Fruit fly (Drosophila melanogaster) whole organism: ENCODE data around the gene CG6149.

ENCODE experiments used
- CG8478 ChIP-seq: fragments of >200 bp; optimal IDR thresholded peaks from 2 replicates; lab custom pipeline; 2018; ENCODE audit warnings: inconsistent platforms
- Dll ChIP-seq: fragments of >200 bp; optimal IDR thresholded peaks from 2 replicates; lab custom pipeline; 2017
- EcR ChIP-seq, 2 experiments: fragments of >200 bp; optimal IDR thresholded peaks; 2 replicates each; lab custom pipeline; 2017; ENCODE audit warnings: missing biosample characterization in 2 of 2, missing genetic modification characterization in 2 of 2, missing genetic modification reagents in 2 of 2
- pan ChIP-seq: fragments of >200 bp; optimal IDR thresholded peaks from 2 replicates; lab custom pipeline; 2017
- psq ChIP-seq: fragments of >200 bp; optimal IDR thresholded peaks from 2 replicates; lab custom pipeline; 2017
- usp ChIP-seq: fragments of >200 bp; optimal IDR thresholded peaks from 2 replicates; lab custom pipeline; 2017; ENCODE audit warnings: missing biosample characterization, missing genetic modification characterization, mixed read lengths

CG6149 gene

dm6 chr3L:11402305-11402704, 33.0 kb downstream of the CG6149 start:
- TF ChIP-seq pan (lab: Kevin White, UChicago) (no peak), psq (lab: Kevin White, UChicago) (no peak), EcR (GFP tag; optimal IDR thresholded peaks at IDR 0.05; lab: Kevin White, UChicago) (no peak), usp (GFP tag; lab: Kevin White, UChicago) (no peak), Dll (lab: Kevin White, UChicago) (no peak), CG8478 (no peak)

- TF ChIP-seq CG8478 (no peak), usp (GFP tag; lab: Kevin White, UChicago) (no peak), psq (lab: Kevin White, UChicago) (no peak), EcR (GFP tag; optimal IDR thresholded peaks at IDR 0.05; lab: Kevin White, UChicago) (no peak), Dll (lab: Kevin White, UChicago) (no peak), pan (lab: Kevin White, UChicago) (no peak)
These were observed 34.5 kb downstream of the CG6149 start for dm6 chr3L:11400673-11401186.

DNA sequence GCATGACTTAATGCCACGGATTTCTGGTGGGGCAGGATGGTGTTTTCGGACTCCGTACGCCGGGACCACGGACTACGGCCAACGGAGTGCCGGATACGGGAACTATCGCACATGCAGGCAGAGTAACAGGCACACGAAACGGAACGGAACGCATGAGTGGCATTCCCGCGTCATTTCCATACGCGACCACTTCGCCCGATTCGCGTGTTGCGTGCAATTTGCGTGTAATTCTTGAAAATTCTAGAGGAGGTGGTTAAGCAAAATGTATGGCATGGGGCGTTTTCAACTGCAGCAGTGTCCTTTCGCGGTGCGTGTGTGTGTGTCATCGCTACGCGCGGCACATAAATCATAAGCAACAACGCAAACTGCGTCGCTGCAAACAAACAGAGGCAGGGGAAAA, 35.0 kb downstream of the CG6149 start:
- no peak for TF ChIP-seq usp (GFP tag; lab: Kevin White, UChicago)
- TF ChIP-seq pan (lab: Kevin White, UChicago) = no peak
- no peak for TF ChIP-seq EcR (GFP tag; optimal IDR thresholded peaks at IDR 0.05; lab: Kevin White, UChicago)
- no peak for TF ChIP-seq Dll (lab: Kevin White, UChicago)
- no peak for TF ChIP-seq psq (lab: Kevin White, UChicago)
- no peak for TF ChIP-seq CG8478

- TF ChIP-seq Dll (lab: Kevin White, UChicago) = no peak
- TF ChIP-seq CG8478 = no peak
- TF ChIP-seq psq (lab: Kevin White, UChicago) = no peak
- no peak for TF ChIP-seq pan (lab: Kevin White, UChicago)
- no peak for TF ChIP-seq EcR (GFP tag; optimal IDR thresholded peaks at IDR 0.05; lab: Kevin White, UChicago)
These were observed 35.8 kb downstream of the CG6149 start for dm6 chr3L:11399437-11399836.

dm6 chr3L:11398484-11399088, 36.7 kb downstream of the CG6149 start:
- TF ChIP-seq EcR (GFP tag; optimal IDR thresholded peaks at IDR 0.05; lab: Kevin White, UChicago) = no peak
- no peak for TF ChIP-seq pan (lab: Kevin White, UChicago)

DNA sequence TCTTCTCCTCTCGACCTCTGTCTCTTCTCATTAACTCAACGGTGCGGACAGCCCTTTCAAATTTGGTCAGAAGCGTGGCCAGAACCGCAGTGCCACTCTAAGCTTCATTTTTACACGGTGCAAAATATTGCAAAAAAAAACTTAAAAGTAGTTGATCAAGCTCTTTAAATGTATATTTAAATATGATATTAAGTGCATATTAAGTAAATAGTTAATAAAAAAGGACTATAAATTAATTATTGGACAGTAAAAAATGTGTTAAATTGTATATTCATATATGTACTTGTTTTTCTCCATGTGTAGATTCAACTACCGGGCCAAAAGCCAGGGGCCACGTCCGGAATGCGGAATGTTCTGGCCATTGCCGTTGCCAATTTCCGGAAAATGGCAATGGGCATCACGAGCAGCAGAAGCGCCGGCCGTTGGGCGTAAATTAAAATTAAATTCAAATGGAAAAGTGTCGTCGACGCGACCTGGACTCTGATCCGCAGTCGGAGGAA, 38.1 kb downstream of the CG6149 start, which contains the start of gene CG44362:
Gene CG44362 (plus strand): TSS at position 450 of the 500 bp plus-strand sequence.
- TF ChIP-seq Dll (lab: Kevin White, UChicago) (no peak), psq (lab: Kevin White, UChicago) (no peak), pan (lab: Kevin White, UChicago) (no peak), usp (GFP tag; lab: Kevin White, UChicago) (no peak), CG8478 (no peak), EcR (GFP tag; optimal IDR thresholded peaks at IDR 0.05; lab: Kevin White, UChicago) (no peak)

DNA sequence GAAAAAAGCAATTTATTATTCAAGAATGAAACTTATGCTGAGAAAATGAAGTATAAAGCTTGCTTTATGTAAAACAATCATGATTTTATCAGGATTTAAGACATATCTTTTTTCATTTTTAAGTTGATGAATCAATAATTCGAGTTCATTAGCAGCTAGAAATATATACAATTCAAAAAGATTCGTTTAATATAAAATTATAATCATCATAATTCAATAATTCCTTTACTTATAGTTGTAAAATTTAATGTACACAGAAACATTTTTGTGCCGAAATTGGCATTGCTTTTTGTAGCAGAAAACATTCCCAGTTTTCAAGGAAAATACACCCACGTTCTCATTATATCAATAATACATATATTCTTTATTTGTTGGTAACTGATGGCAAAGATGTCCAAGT, 40.9 kb downstream of the CG6149 start, which contains the start of gene CG11726:
Gene CG11726 (plus strand): TSS at position 301 of the 400 bp plus-strand sequence.
- no peak for TF ChIP-seq Dll (lab: Kevin White, UChicago)
- no peak for TF ChIP-seq psq (lab: Kevin White, UChicago)
- TF ChIP-seq pan (lab: Kevin White, UChicago) = no peak
- TF ChIP-seq usp (GFP tag; lab: Kevin White, UChicago) = no peak
- no peak for TF ChIP-seq CG8478
- no peak for TF ChIP-seq EcR (GFP tag; optimal IDR thresholded peaks at IDR 0.05; lab: Kevin White, UChicago)

dm6 chr3L:11393806-11394205, 41.5 kb downstream of the CG6149 start:
- no peak for TF ChIP-seq EcR (GFP tag; optimal IDR thresholded peaks at IDR 0.05; lab: Kevin White, UChicago)
- TF ChIP-seq usp (GFP tag; lab: Kevin White, UChicago) = no peak
- no peak for TF ChIP-seq CG8478
- TF ChIP-seq psq (lab: Kevin White, UChicago) = no peak
- TF ChIP-seq pan (lab: Kevin White, UChicago) = no peak
- TF ChIP-seq Dll (lab: Kevin White, UChicago) = no peak

DNA sequence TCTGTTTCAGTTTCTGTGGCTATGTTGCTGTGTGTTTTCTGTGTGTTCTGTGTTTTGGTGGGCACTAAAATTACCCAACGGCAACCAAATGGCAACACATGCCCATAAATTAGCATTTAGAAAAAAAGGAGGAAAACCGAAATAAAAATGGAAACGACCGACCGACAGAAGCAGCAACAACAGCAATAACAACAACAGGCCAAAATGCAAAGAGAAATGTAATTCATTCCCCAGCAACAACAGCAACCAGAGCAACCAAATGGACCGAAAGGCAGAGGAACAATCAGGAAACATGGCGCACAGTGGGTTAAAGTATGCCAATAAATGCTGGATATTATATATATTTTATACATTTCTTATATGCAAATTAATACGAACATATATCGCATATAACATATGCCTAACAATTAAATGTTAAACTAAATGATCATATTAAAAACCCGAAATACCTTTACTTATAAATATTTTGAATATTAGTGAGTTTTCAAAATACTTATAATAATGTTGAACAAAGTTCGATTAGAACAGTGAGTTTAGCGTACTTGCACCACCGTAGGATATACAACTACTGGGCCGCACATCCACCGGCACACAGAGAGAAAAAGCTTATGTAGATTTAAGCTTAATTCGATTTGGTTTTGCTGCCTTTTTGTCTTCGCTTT, 46.2 kb downstream of the CG6149 start:
- TF ChIP-seq Dll (lab: Kevin White, UChicago) (no peak), CG8478 (no peak), psq (lab: Kevin White, UChicago) (no peak), pan (lab: Kevin White, UChicago) (no peak), EcR (GFP tag; optimal IDR thresholded peaks at IDR 0.05; lab: Kevin White, UChicago) (no peak), usp (GFP tag; lab: Kevin White, UChicago) (no peak)

- no peak for TF ChIP-seq usp (GFP tag; lab: Kevin White, UChicago)
- TF ChIP-seq pan (lab: Kevin White, UChicago) = no peak
- TF ChIP-seq psq (lab: Kevin White, UChicago) = no peak
- no peak for TF ChIP-seq EcR (GFP tag; optimal IDR thresholded peaks at IDR 0.05; lab: Kevin White, UChicago)
- no peak for TF ChIP-seq Dll (lab: Kevin White, UChicago)
- no peak for TF ChIP-seq CG8478
These were observed 50.3 kb downstream of the CG6149 start for dm6 chr3L:11384824-11385457.
